Worm (Caenorhabditis elegans) whole organism, young adult: ENCODE measurements around the gene pptr-2.
A peak's percentile ranks its signal among the peaks of the same experiment; 100 is the strongest.

Experiments
- F10E7.11 ChIP-seq: sonication (generic microtip); optimal IDR thresholded peaks from 2 replicates; lab custom pipeline; 2017; ENCODE audit warnings: mild to moderate bottlenecking, missing genetic modification characterization, moderate library complexity, missing compliant biosample characterization
- F22D6.2 ChIP-seq: sonication (generic microtip); optimal IDR thresholded peaks from 2 replicates; lab custom pipeline; 2016; ENCODE audit warnings: mild to moderate bottlenecking, missing genetic modification characterization, missing compliant biosample characterization
- F39B2.1 ChIP-seq: fragments of 200-800 bp; sonication (Bioruptor generic); IDR thresholded peaks from 2 replicates; pipeline ENCODE4 v1.3.6; 2022; ENCODE audit warnings: missing genetic modification reagents, missing genetic modification characterization, missing compliant biosample characterization
- F49E8.2 ChIP-seq: sonication (generic microtip); optimal IDR thresholded peaks from 3 replicates; lab custom pipeline; 2017; ENCODE audit warnings: missing genetic modification characterization, mild to moderate bottlenecking, missing compliant biosample characterization, antibody characterized with exemption, moderate library complexity; ENCODE audit not compliant: insufficient read depth
- F57A8.1 ChIP-seq: fragments of 200-800 bp; sonication (Bioruptor generic); optimal IDR thresholded peaks from 2 replicates; lab custom pipeline; 2018; ENCODE audit warnings: mild to moderate bottlenecking, missing genetic modification characterization, moderate library complexity, missing compliant biosample characterization
- Y53G8AR.9 ChIP-seq: fragments of 200-800 bp; sonication (Bioruptor generic); conservative IDR thresholded peaks from 2 replicates; pipeline ENCODE4 v1.3.6; 2022; ENCODE audit warnings: missing genetic modification reagents, missing genetic modification characterization, missing compliant biosample characterization
- Y56A3A.18 ChIP-seq: fragments of 200-800 bp; sonication (Bioruptor generic); IDR thresholded peaks from 2 replicates; pipeline ENCODE4 v1.3.6; 2022; ENCODE audit warnings: missing genetic modification reagents, missing genetic modification characterization, missing compliant biosample characterization
- atf-7 ChIP-seq: sonication (generic microtip); optimal IDR thresholded peaks from 2 replicates; lab custom pipeline; 2017; ENCODE audit warnings: mild to moderate bottlenecking, missing genetic modification characterization, missing compliant biosample characterization
- attf-5 ChIP-seq: fragments of 200-800 bp; sonication (Bioruptor generic); optimal IDR thresholded peaks from 2 replicates; lab custom pipeline; 2018; ENCODE audit warnings: mild to moderate bottlenecking, missing genetic modification characterization, missing compliant biosample characterization
- ccch-3 ChIP-seq: fragments of 200-800 bp; sonication (Bioruptor generic); optimal IDR thresholded peaks from 2 replicates; lab custom pipeline; 2018; ENCODE audit warnings: mild to moderate bottlenecking, missing genetic modification characterization, missing compliant biosample characterization
- cebp-1 ChIP-seq, 2 experiments: fragments of 200-800 bp in 1 of 2; sonication (Bioruptor generic) in 1 of 2; sonication (generic microtip) in 1 of 2; IDR thresholded peaks in 1 of 2; optimal IDR thresholded peaks in 1 of 2; 2 replicates each; pipeline versions ENCODE4 v1.3.6 to Lab custom; 2017 to 2022; ENCODE audit warnings: missing compliant biosample characterization in 2 of 2, missing genetic modification characterization in 2 of 2, mild to moderate bottlenecking in 1 of 2, missing genetic modification reagents in 1 of 2, moderate library complexity in 1 of 2
- ceh-27 ChIP-seq: fragments of 200-800 bp; sonication (Bioruptor generic); optimal IDR thresholded peaks from 2 replicates; lab custom pipeline; 2018; ENCODE audit warnings: mild to moderate bottlenecking, missing genetic modification characterization, moderate library complexity, missing compliant biosample characterization
- dox-1 ChIP-seq: fragments of 200-800 bp; sonication (Bioruptor generic); IDR thresholded peaks from 2 replicates; pipeline ENCODE4 v1.3.6; 2022; ENCODE audit warnings: missing genetic modification reagents, missing genetic modification characterization, missing compliant biosample characterization
- egl-44 ChIP-seq: fragments of 200-800 bp; sonication (Bioruptor generic); IDR thresholded peaks from 2 replicates; pipeline ENCODE4 v1.3.6; 2022; ENCODE audit warnings: missing genetic modification reagents, missing genetic modification characterization, missing compliant biosample characterization
- ets-4 ChIP-seq: fragments of 200-800 bp; sonication (Bioruptor generic); optimal IDR thresholded peaks from 2 replicates; lab custom pipeline; 2018; ENCODE audit warnings: mild to moderate bottlenecking, missing genetic modification characterization, missing compliant biosample characterization
- gei-17 ChIP-seq: fragments of 200-800 bp; sonication (Bioruptor generic); optimal IDR thresholded peaks from 2 replicates; lab custom pipeline; 2018; ENCODE audit warnings: mild to moderate bottlenecking, missing genetic modification characterization, missing compliant biosample characterization
- hmg-1.2 ChIP-seq: fragments of 200-800 bp; sonication (Bioruptor generic); IDR thresholded peaks from 2 replicates; pipeline ENCODE4 v1.3.6; 2022; ENCODE audit warnings: missing genetic modification reagents, missing genetic modification characterization, missing compliant biosample characterization
- let-526 ChIP-seq: fragments of 200-800 bp; sonication (Bioruptor generic); IDR thresholded peaks from 2 replicates; pipeline ENCODE4 v1.3.6; 2022; ENCODE audit warnings: missing genetic modification reagents, missing genetic modification characterization, missing compliant biosample characterization
- let-607 ChIP-seq, 2 experiments: fragments of 200-800 bp in 1 of 2; sonication (Bioruptor generic) in 1 of 2; sonication (generic microtip) in 1 of 2; optimal IDR thresholded peaks; 2 replicates each; lab custom pipeline; 2016 to 2018; ENCODE audit warnings: mild to moderate bottlenecking in 2 of 2, missing compliant biosample characterization in 2 of 2, missing genetic modification characterization in 2 of 2, moderate library complexity in 2 of 2, missing genotype in 1 of 2
- lin-26 ChIP-seq: fragments of 200-800 bp; sonication (Bioruptor generic); IDR thresholded peaks from 2 replicates; pipeline ENCODE4 v1.3.6; 2022; ENCODE audit warnings: missing genetic modification reagents, missing genetic modification characterization, missing compliant biosample characterization
- lin-40 ChIP-seq: sonication (generic microtip); optimal IDR thresholded peaks from 2 replicates; lab custom pipeline; 2016; ENCODE audit warnings: missing genetic modification characterization, mild to moderate bottlenecking, missing compliant biosample characterization, missing genotype, missing genetic modification reagents
- madf-10 ChIP-seq: sonication (generic microtip); optimal IDR thresholded peaks from 2 replicates; lab custom pipeline; 2016; ENCODE audit warnings: mild to moderate bottlenecking, missing genetic modification characterization, missing compliant biosample characterization
- madf-8 ChIP-seq: fragments of 200-800 bp; sonication (Bioruptor generic); conservative IDR thresholded peaks from 2 replicates; pipeline ENCODE4 v1.3.6; 2022; ENCODE audit warnings: missing genetic modification reagents, missing genetic modification characterization, missing compliant biosample characterization
- nhr-80 ChIP-seq: sonication (generic microtip); optimal IDR thresholded peaks from 2 replicates; lab custom pipeline; 2016; ENCODE audit warnings: missing genetic modification characterization, missing compliant biosample characterization
- nhr-90 ChIP-seq: sonication (generic microtip); optimal IDR thresholded peaks from 2 replicates; lab custom pipeline; 2016; ENCODE audit warnings: missing genotype, mild to moderate bottlenecking, missing genetic modification characterization, missing compliant biosample characterization
- pbrm-1 ChIP-seq: fragments of 200-800 bp; sonication (Bioruptor generic); IDR thresholded peaks from 2 replicates; pipeline ENCODE4 v1.3.6; 2022; ENCODE audit warnings: missing genetic modification reagents, missing genetic modification characterization, missing compliant biosample characterization
- pha-4 ChIP-seq: fragments of 150-350 bp; sonication (generic microtip); optimal IDR thresholded peaks from 2 replicates; lab custom pipeline; 2014; ENCODE audit warnings: missing biosample characterization, missing genetic modification reagents, missing genetic modification characterization
- rpc-1 ChIP-seq, 2 experiments: fragments of 150-350 bp in 1 of 2; sonication (generic microtip) in 1 of 2; optimal IDR thresholded peaks; 2 replicates each; lab custom pipeline; 2014 to 2018; ENCODE audit warnings: missing biosample characterization in 1 of 2, missing genetic modification characterization in 1 of 2, missing genetic modification reagents in 1 of 2, missing genotype in 1 of 2
- somi-1 ChIP-seq: fragments of 200-800 bp; sonication (Bioruptor generic); optimal IDR thresholded peaks from 2 replicates; lab custom pipeline; 2018; ENCODE audit warnings: mild to moderate bottlenecking, missing genetic modification characterization, missing compliant biosample characterization
- tbp1 ChIP-seq: fragments of 200-800 bp; sonication (Bioruptor generic); optimal IDR thresholded peaks from 2 replicates; lab custom pipeline; 2018; ENCODE audit warnings: mild to moderate bottlenecking, missing genetic modification characterization, missing compliant biosample characterization
- unc-62 ChIP-seq: fragments of 150-350 bp; optimal IDR thresholded peaks from 2 replicates; lab custom pipeline; 2014; ENCODE audit warnings: missing biosample characterization, missing genetic modification reagents, missing genetic modification characterization
- xnd-1 ChIP-seq: sonication (generic microtip); optimal IDR thresholded peaks from 2 replicates; lab custom pipeline; 2016; ENCODE audit warnings: missing genotype, missing genetic modification reagents, missing genetic modification characterization, missing compliant biosample characterization
- ztf-22 ChIP-seq: fragments of 200-800 bp; sonication (Bioruptor generic); optimal IDR thresholded peaks from 2 replicates; lab custom pipeline; 2018; ENCODE audit warnings: mild to moderate bottlenecking, missing genetic modification characterization, moderate library complexity, missing compliant biosample characterization

Gene pptr-2

DNA sequence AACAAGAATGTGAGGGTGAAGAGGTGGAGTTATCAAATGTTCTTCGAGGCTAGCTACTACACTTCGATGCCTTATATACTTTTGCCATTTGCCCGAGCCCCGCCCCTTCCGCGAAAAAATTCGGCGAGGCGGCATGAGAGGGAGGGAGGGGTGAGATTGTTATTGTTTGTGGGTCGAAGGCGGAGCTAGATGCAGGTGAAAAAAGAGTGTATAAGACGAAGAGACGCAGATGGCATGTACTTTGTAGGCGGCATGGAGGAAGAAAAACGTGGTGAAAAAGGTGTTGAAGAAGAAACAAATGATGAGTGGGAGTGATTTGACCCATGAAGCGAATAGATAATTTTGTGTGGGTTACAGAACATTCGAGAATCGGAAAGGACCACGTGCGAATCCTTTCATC lies 22.3 kb downstream of the pptr-2 start, which contains the start of gene C13G3.1:
Gene C13G3.1, minus strand, starts transcription at position 47 of the 400 bp plus-strand sequence.
- TF ChIP-seq hmg-1.2 (GFP tag; lab: Robert Waterston, UW) (peak; percentile 62), F10E7.11 (tag; lab: Kevin White, UChicago) (no peak), F57A8.1 (GFP tag; lab: Kevin White, UChicago) (no peak)

DNA sequence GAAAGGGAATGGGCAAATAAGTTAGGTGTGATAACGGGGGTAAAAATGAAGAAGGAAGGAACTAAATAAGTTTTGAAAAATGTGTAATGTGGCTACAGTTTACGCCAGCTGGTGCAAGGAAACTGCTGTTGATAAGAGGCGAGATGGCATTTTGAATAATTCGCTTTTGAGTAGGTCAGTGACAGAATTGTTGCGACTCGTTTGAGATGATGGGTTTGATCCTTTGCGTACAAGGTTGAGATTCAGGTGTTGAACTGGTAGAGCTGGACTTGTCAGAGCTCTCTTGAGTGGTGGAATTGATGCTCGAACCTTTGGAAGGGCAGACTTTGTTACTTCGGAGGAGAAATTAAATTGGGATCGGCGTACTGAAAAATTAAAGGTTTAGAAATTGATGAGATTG lies 22.9 kb downstream of the pptr-2 start:
- TF ChIP-seq lin-26 (GFP tag; lab: Robert Waterston, UW) (0 out of 2 replicates have a peak, but pooled peaks have one; percentile 30), nhr-80 (peak; percentile 13), F49E8.2 (no peak)

DNA sequence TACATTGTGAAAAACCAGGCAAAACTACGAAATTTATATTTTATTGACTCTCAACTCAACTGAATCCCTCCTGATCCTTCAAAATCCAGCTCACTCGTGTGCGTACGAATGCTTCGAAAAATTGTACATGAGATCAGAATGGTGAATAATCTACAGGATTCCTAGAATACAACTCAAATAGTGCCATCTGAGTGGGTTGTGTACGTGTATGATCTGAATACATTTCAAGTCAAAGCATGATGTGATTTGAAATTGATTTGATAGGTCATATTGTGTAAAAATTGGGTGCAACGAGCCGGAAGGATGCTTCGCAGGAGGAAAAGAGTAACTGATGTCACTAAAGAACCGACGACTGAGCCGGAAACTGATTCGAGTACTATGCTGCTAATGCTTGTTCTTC lies 24.0 kb downstream of the pptr-2 start:
- TF ChIP-seq gei-17 (GFP tag; lab: Kevin White, UChicago) (no peak), somi-1 (no peak), ztf-22 (GFP tag; lab: Kevin White, UChicago) (no peak), Y53G8AR.9 (GFP tag; lab: Robert Waterston, UW) (no peak)

DNA sequence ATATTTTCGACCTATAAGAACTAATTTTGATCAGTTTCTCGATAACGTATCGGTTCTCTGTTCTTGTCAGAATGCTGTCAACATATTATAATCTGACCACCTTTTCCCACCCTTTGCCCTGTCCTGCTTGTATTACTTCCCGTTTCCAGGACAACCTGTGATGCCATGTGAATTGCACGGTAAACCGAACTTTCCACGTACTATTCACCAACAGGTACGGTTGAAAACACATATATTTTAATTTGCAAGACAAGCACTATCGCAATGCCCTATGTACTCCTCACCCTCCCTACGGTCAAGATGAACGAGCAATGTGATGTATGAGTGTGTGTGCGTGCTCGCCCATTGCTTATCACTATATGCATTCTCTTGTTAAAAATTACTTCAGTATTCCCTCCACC lies 25.6 kb downstream of the pptr-2 start:
- TF ChIP-seq madf-8 (GFP tag; lab: Robert Waterston, UW) (no peak), rpc-1 (optimal IDR thresholded peaks at IDR 0.05; lab: Kevin White, UChicago) (no peak), rpc-1 (tag; optimal IDR thresholded peaks at IDR 0.05; lab: Kevin White, UChicago) (no peak), ztf-22 (GFP tag; lab: Kevin White, UChicago) (peak; percentile 89), ceh-27 (GFP tag; lab: Kevin White, UChicago) (no peak), cebp-1 (GFP tag; IDR thresholded peaks at IDR 0.05; lab: Robert Waterston, UW) (no peak), cebp-1 (tag; optimal IDR thresholded peaks at IDR 0.05; lab: Kevin White, UChicago) (peak; percentile 22), F22D6.2 (tag; lab: Kevin White, UChicago) (peak; percentile 8), let-607 (tag; optimal IDR thresholded peaks at IDR 0.05; lab: Kevin White, UChicago) (peak in 1 of 2 experiments; percentile 74), pbrm-1 (GFP tag; lab: Robert Waterston, UW) (0 out of 2 replicates have a peak, but pooled peaks have one; percentile 7), xnd-1 (tag; lab: Kevin White, UChicago) (no peak), dox-1 (GFP tag; lab: Robert Waterston, UW) (peak; percentile 60), ets-4 (GFP tag; lab: Kevin White, UChicago) (peak; percentile 73), nhr-90 (tag; lab: Kevin White, UChicago) (peak; percentile 62), ccch-3 (no peak), let-526 (GFP tag; lab: Robert Waterston, UW) (no peak), attf-5 (no peak), nhr-80 (peak; percentile 99), unc-62 (GFP tag; lab: Kevin White, UChicago) (peak; percentile 35), atf-7 (tag; lab: Kevin White, UChicago) (peak; percentile 69), lin-40 (tag; lab: Kevin White, UChicago) (peak; percentile 4), F39B2.1 (GFP tag; lab: Robert Waterston, UW) (no peak), tbp1 (GFP tag; lab: Kevin White, UChicago) (peak; percentile 2), egl-44 (GFP tag; lab: Robert Waterston, UW) (no peak), pha-4 (tag; lab: Kevin White, UChicago) (no peak), madf-10 (tag; lab: Kevin White, UChicago) (peak; percentile 13), Y56A3A.18 (GFP tag; lab: Robert Waterston, UW) (no peak)
